Worm (Caenorhabditis elegans): ENCODE results near the gene Y57G11C.3.

The Y57G11C.3 gene

ce11 chrIV:14782211-14782610 is 14.2 kb downstream of the Y57G11C.3 start, which contains the start of gene Y57G11C.1130:
Gene Y57G11C.1130 (plus strand): TSS chrIV:14782511.
- TF ChIP-seq ama-1 (optimal IDR thresholded peaks at IDR 0.05) (no peak), F13H6.1 (tag; optimal IDR thresholded peaks at IDR 0.05) (no peak)

ce11 chrIV:14784481-14784880 is 16.5 kb downstream of the Y57G11C.3 start, which contains the start of gene nlp-56:
Gene nlp-56 (minus strand): TSS chrIV:14784737.
- TF ChIP-seq nhr-10 (tag; optimal IDR thresholded peaks at IDR 0.05) (no peak), zag-1 (tag; optimal IDR thresholded peaks at IDR 0.05) (no peak), lin-13 (GFP tag; optimal IDR thresholded peaks at IDR 0.05) (no peak), elt-1 (tag; optimal IDR thresholded peaks at IDR 0.05) (no peak), lin-39 (tag; optimal IDR thresholded peaks at IDR 0.05) (no peak)

ce11 chrIV:14786374-14787136 is 18.6 kb downstream of the Y57G11C.3 start, which contains the start of gene melo-1:
Gene melo-1 (plus strand): TSS chrIV:14787031.
- no peak for TF ChIP-seq mdl-1 (tag; optimal IDR thresholded peaks at IDR 0.05)
- no peak for TF ChIP-seq R02D3.7 (tag; optimal IDR thresholded peaks at IDR 0.05)
- TF ChIP-seq lin-11 (tag; optimal IDR thresholded peaks at IDR 0.05) = no peak
- no peak for TF ChIP-seq snpc-4 (tag; optimal IDR thresholded peaks at IDR 0.05)
- TF ChIP-seq aly-2 (tag; optimal IDR thresholded peaks at IDR 0.05) = no peak
- TF ChIP-seq C34F6.9 (tag; optimal IDR thresholded peaks at IDR 0.05) = peak; percentile 90
- no peak for TF ChIP-seq unc-39 (tag; optimal IDR thresholded peaks at IDR 0.05)
- TF ChIP-seq nhr-77 (tag; optimal IDR thresholded peaks at IDR 0.05) = no peak
- peak; percentile 32 for TF ChIP-seq fos-1 (tag; optimal IDR thresholded peaks at IDR 0.05)
- TF ChIP-seq lin-39 (tag; optimal IDR thresholded peaks at IDR 0.05) = no peak
- TF ChIP-seq elt-3 (tag; optimal IDR thresholded peaks at IDR 0.05) = no peak
- no peak for TF ChIP-seq ZK546.5 (tag; optimal IDR thresholded peaks at IDR 0.05)
- no peak for TF ChIP-seq sem-4 (tag; optimal IDR thresholded peaks at IDR 0.05)
- TF ChIP-seq elt-1 (tag; optimal IDR thresholded peaks at IDR 0.05) = no peak
- TF ChIP-seq nhr-23 (tag; optimal IDR thresholded peaks at IDR 0.05) = no peak
- TF ChIP-seq nhr-237 (tag; optimal IDR thresholded peaks at IDR 0.05) = no peak
- no peak for TF ChIP-seq nhr-10 (tag; optimal IDR thresholded peaks at IDR 0.05)
- TF ChIP-seq nhr-25 (tag; optimal IDR thresholded peaks at IDR 0.05) = peak; percentile 17
- TF ChIP-seq nhr-21 (tag; optimal IDR thresholded peaks at IDR 0.05) = no peak
- peak; percentile 4 for TF ChIP-seq sma-9 (GFP tag; optimal IDR thresholded peaks at IDR 0.05)
- TF ChIP-seq sma-9 (tag; optimal IDR thresholded peaks at IDR 0.05) = no peak
- TF ChIP-seq mbf-1 (tag; optimal IDR thresholded peaks at IDR 0.05) = no peak
- no peak for TF ChIP-seq ceh-16 (tag; optimal IDR thresholded peaks at IDR 0.05)
- no peak for TF ChIP-seq alr-1 (tag; optimal IDR thresholded peaks at IDR 0.05)
- peak in 1 of 2 experiments; percentile 62 for TF ChIP-seq lsy-2 (tag; optimal IDR thresholded peaks at IDR 0.05)
- no peak for TF ChIP-seq ztf-11 (tag; optimal IDR thresholded peaks at IDR 0.05)
- peak; percentile 5 for TF ChIP-seq egl-27 (tag; optimal IDR thresholded peaks at IDR 0.05)
- TF ChIP-seq unc-62 (GFP tag; optimal IDR thresholded peaks at IDR 0.05) = no peak
- TF ChIP-seq ceh-82 (tag; optimal IDR thresholded peaks at IDR 0.05) = no peak
- no peak for TF ChIP-seq skn-1 (tag; optimal IDR thresholded peaks at IDR 0.05)
- TF ChIP-seq F13H6.1 (tag; optimal IDR thresholded peaks at IDR 0.05) = peak; percentile 55
- TF ChIP-seq nhr-11 (tag; optimal IDR thresholded peaks at IDR 0.05) = no peak
- peak; percentile 86 for TF ChIP-seq crh-2 (tag; optimal IDR thresholded peaks at IDR 0.05)
- peak; percentile 60 for TF ChIP-seq gmeb-1 (tag; optimal IDR thresholded peaks at IDR 0.05)
- peak; percentile 39 for TF ChIP-seq sma-3 (GFP tag; optimal IDR thresholded peaks at IDR 0.05)
- peak; percentile 22 for TF ChIP-seq nhr-129 (tag; optimal IDR thresholded peaks at IDR 0.05)
- TF ChIP-seq peb-1 (tag; optimal IDR thresholded peaks at IDR 0.05) = no peak
- TF ChIP-seq dmd-4 (tag; optimal IDR thresholded peaks at IDR 0.05) = no peak
- TF ChIP-seq nhr-12 (tag; optimal IDR thresholded peaks at IDR 0.05) = no peak
- TF ChIP-seq lin-13 (GFP tag; optimal IDR thresholded peaks at IDR 0.05) = peak; percentile 36
- TF ChIP-seq ztf-1 (GFP tag; conservative IDR thresholded peaks at IDR 0.05) = no peak
- peak; percentile 14 for TF ChIP-seq nhr-6 (tag; optimal IDR thresholded peaks at IDR 0.05)
- peak; percentile 23 for TF ChIP-seq mab-5 (tag; optimal IDR thresholded peaks at IDR 0.05)
- TF ChIP-seq ztf-4 (tag; optimal IDR thresholded peaks at IDR 0.05) = no peak
- peak; percentile 56 for TF ChIP-seq unc-55 (GFP tag; optimal IDR thresholded peaks at IDR 0.05)
- TF ChIP-seq zag-1 (tag; optimal IDR thresholded peaks at IDR 0.05) = no peak
- TF ChIP-seq blmp-1 (tag; optimal IDR thresholded peaks at IDR 0.05; ENCODE audit: insufficient read depth) = no peak
- TF ChIP-seq ama-1 (optimal IDR thresholded peaks at IDR 0.05) = peak; percentile 25
- no peak for TF ChIP-seq Y55F3AM.14 (GFP tag; optimal IDR thresholded peaks at IDR 0.05)

Measured in whole organism, L2 larva.